Worm (Caenorhabditis elegans) whole organism, mixed stage, embryonic: ENCODE data around the gene D1022.5.

Source experiments
- M03D4.4 ChIP-seq: sonication (generic microtip); optimal IDR thresholded peaks from 2 replicates; lab custom pipeline; 2017; ENCODE audit warnings: mild to moderate bottlenecking, missing genetic modification characterization, missing compliant biosample characterization
- bed-3 ChIP-seq: fragments of 200-800 bp; sonication (Bioruptor generic); optimal IDR thresholded peaks from 3 replicates; lab custom pipeline; 2018; ENCODE audit warnings: mild to moderate bottlenecking, missing genetic modification characterization, moderate library complexity, missing compliant biosample characterization
- blmp-1 ChIP-seq: fragments of 150-350 bp; optimal IDR thresholded peaks from 2 replicates; lab custom pipeline; 2014; ENCODE audit warnings: missing biosample characterization, missing genetic modification characterization
- ceh-39 ChIP-seq: fragments of 150-350 bp; optimal IDR thresholded peaks from 2 replicates; lab custom pipeline; 2014; ENCODE audit warnings: missing biosample characterization, missing genetic modification characterization
- ceh-43 ChIP-seq: fragments of 200-800 bp; sonication (Bioruptor generic); optimal IDR thresholded peaks from 2 replicates; lab custom pipeline; 2018; ENCODE audit warnings: mild to moderate bottlenecking, missing genetic modification characterization, moderate library complexity, missing compliant biosample characterization
- ceh-83 ChIP-seq: fragments of 200-800 bp; sonication (Bioruptor generic); optimal IDR thresholded peaks from 2 replicates; lab custom pipeline; 2018; ENCODE audit warnings: mild to moderate bottlenecking, missing genetic modification characterization, missing compliant biosample characterization
- ces-1 ChIP-seq: fragments of 150-350 bp; optimal IDR thresholded peaks from 2 replicates; lab custom pipeline; 2014; ENCODE audit warnings: missing biosample characterization, missing genetic modification reagents, missing genetic modification characterization
- cnd-1 ChIP-seq: fragments of 200-800 bp; sonication (Bioruptor generic); optimal IDR thresholded peaks from 2 replicates; lab custom pipeline; 2018; ENCODE audit warnings: mild to moderate bottlenecking, missing genetic modification characterization, missing compliant biosample characterization
- drap-1 ChIP-seq: fragments of 200-800 bp; sonication (Bioruptor generic); optimal IDR thresholded peaks from 3 replicates; lab custom pipeline; 2018; ENCODE audit warnings: mild to moderate bottlenecking, missing genetic modification characterization, missing compliant biosample characterization
- elt-1 ChIP-seq: sonication (generic microtip); optimal IDR thresholded peaks from 2 replicates; lab custom pipeline; 2017; ENCODE audit warnings: missing genetic modification characterization, mild to moderate bottlenecking, missing compliant biosample characterization, antibody characterized with exemption, moderate library complexity, borderline replicate concordance; ENCODE audit not compliant: insufficient read depth
- elt-3 ChIP-seq: fragments of 150-350 bp; optimal IDR thresholded peaks from 2 replicates; lab custom pipeline; 2014; ENCODE audit warnings: missing biosample characterization, missing genetic modification characterization
- flh-1 ChIP-seq: fragments of 200-800 bp; sonication (Bioruptor generic); optimal IDR thresholded peaks from 2 replicates; lab custom pipeline; 2018; ENCODE audit warnings: mild to moderate bottlenecking, missing genetic modification characterization, moderate library complexity, missing compliant biosample characterization
- ham-2 ChIP-seq: fragments of 200-800 bp; sonication (Bioruptor generic); optimal IDR thresholded peaks from 2 replicates; lab custom pipeline; 2018; ENCODE audit warnings: mild to moderate bottlenecking, missing genetic modification characterization, missing compliant biosample characterization
- hlh-1 ChIP-seq: fragments of 150-350 bp; optimal IDR thresholded peaks from 2 replicates; lab custom pipeline; 2014; ENCODE audit warnings: missing biosample characterization, missing genetic modification reagents, missing genetic modification characterization
- lin-13 ChIP-seq: fragments of 150-350 bp; optimal IDR thresholded peaks from 2 replicates; lab custom pipeline; 2014; ENCODE audit warnings: missing biosample characterization, missing genetic modification characterization
- lsy-2 ChIP-seq: fragments of 150-350 bp; optimal IDR thresholded peaks from 2 replicates; lab custom pipeline; 2014; ENCODE audit warnings: missing biosample characterization, missing genetic modification characterization
- mab-5 ChIP-seq: fragments of 150-350 bp; optimal IDR thresholded peaks from 2 replicates; lab custom pipeline; 2014; ENCODE audit warnings: missing biosample characterization, missing genetic modification characterization
- mep-1 ChIP-seq: fragments of 150-350 bp; optimal IDR thresholded peaks from 2 replicates; lab custom pipeline; 2017; ENCODE audit warnings: missing biosample characterization, missing genetic modification reagents, missing genetic modification characterization, inconsistent platforms
- mls-2 ChIP-seq: sonication (generic microtip); optimal IDR thresholded peaks from 2 replicates; lab custom pipeline; 2016; ENCODE audit warnings: mild to moderate bottlenecking, missing genetic modification characterization, moderate library complexity, missing compliant biosample characterization
- nhr-2 ChIP-seq: fragments of 150-350 bp; optimal IDR thresholded peaks from 2 replicates; lab custom pipeline; 2014; ENCODE audit warnings: missing biosample characterization, missing genetic modification characterization
- nhr-28 ChIP-seq: fragments of 150-350 bp; optimal IDR thresholded peaks from 2 replicates; lab custom pipeline; 2014; ENCODE audit warnings: missing biosample characterization, missing genetic modification characterization
- nhr-76 ChIP-seq: sonication (generic microtip); optimal IDR thresholded peaks from 2 replicates; lab custom pipeline; 2017; ENCODE audit warnings: missing biosample characterization, missing genetic modification characterization
- pha-4 ChIP-seq: fragments of 150-350 bp; optimal IDR thresholded peaks from 2 replicates; lab custom pipeline; 2018; ENCODE audit warnings: missing biosample characterization, missing genetic modification reagents, missing genetic modification characterization
- sem-2 ChIP-seq: fragments of 200-800 bp; sonication (Bioruptor generic); optimal IDR thresholded peaks from 2 replicates; lab custom pipeline; 2018; ENCODE audit warnings: mild to moderate bottlenecking, missing genetic modification characterization, missing compliant biosample characterization
- sptf-1 ChIP-seq: sonication (generic microtip); optimal IDR thresholded peaks from 2 replicates; lab custom pipeline; 2017; ENCODE audit warnings: mild to moderate bottlenecking, missing genetic modification characterization, moderate library complexity, missing compliant biosample characterization
- tbx-8 ChIP-seq: fragments of 200-800 bp; sonication (Bioruptor generic); optimal IDR thresholded peaks from 2 replicates; lab custom pipeline; 2018; ENCODE audit warnings: mild to moderate bottlenecking, missing genetic modification characterization, moderate library complexity, missing compliant biosample characterization
- unc-120 ChIP-seq: sonication (generic microtip); optimal IDR thresholded peaks from 2 replicates; lab custom pipeline; 2017; ENCODE audit warnings: missing genetic modification characterization, missing compliant biosample characterization; ENCODE audit not compliant: poor library complexity, severe bottlenecking
- unc-39 ChIP-seq: fragments of 150-350 bp; optimal IDR thresholded peaks from 2 replicates; lab custom pipeline; 2014; ENCODE audit warnings: missing biosample characterization, missing genetic modification characterization
- unc-62 ChIP-seq: fragments of 150-350 bp; optimal IDR thresholded peaks from 2 replicates; lab custom pipeline; 2014; ENCODE audit warnings: missing biosample characterization, missing genetic modification reagents, missing genetic modification characterization
- zip-8 ChIP-seq: fragments of 150-350 bp; optimal IDR thresholded peaks from 2 replicates; lab custom pipeline; 2014; ENCODE audit warnings: missing biosample characterization, missing genetic modification characterization
- ztf-11 ChIP-seq: fragments of 150-350 bp; optimal IDR thresholded peaks from 2 replicates; lab custom pipeline; 2014; ENCODE audit warnings: missing biosample characterization, missing genetic modification characterization

The D1022.5 gene

ce11 chrII:7420796-7421386, 37.7 kb downstream of the D1022.5 start:
- TF ChIP-seq M03D4.4 (no peak), cnd-1 (tag; lab: Kevin White, UChicago) (no peak), zip-8 (tag; lab: Kevin White, UChicago) (no peak), ceh-43 (GFP tag; lab: Kevin White, UChicago) (no peak), nhr-76 (no peak), lsy-2 (tag; lab: Kevin White, UChicago) (no peak), mab-5 (tag; lab: Kevin White, UChicago) (no peak), unc-39 (no peak), flh-1 (GFP tag; lab: Kevin White, UChicago) (no peak), bed-3 (GFP tag; lab: Kevin White, UChicago) (no peak), tbx-8 (GFP tag; lab: Kevin White, UChicago) (no peak), nhr-28 (tag; lab: Kevin White, UChicago) (no peak), drap-1 (GFP tag; lab: Kevin White, UChicago) (no peak), sptf-1 (tag; lab: Kevin White, UChicago) (no peak), ztf-11 (no peak)

DNA sequence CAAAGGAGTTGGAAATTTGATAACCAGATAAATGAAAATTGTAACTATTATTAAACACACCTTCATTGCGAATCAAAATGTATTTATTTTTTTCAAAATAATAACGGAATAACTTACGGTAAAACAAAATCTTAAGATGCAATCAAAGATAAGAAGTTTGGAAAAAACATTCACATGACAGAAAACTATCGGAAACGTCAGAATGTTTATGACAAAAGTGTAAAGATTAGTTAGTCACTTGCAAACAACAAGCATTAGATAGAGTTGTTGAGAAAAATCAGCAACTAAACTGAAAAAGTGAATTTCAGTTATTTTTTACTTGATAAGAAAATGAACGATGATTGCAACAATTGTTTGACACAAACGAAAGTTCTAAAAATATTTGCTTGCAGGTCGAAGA, 38.4 kb downstream of the D1022.5 start:
- TF ChIP-seq ceh-39 (tag; lab: Kevin White, UChicago), result no peak
- no peak for TF ChIP-seq lin-13 (tag; lab: Kevin White, UChicago)
- TF ChIP-seq nhr-28 (tag; lab: Kevin White, UChicago), result no peak
- TF ChIP-seq hlh-1 (tag; lab: Kevin White, UChicago), result no peak
- no peak for TF ChIP-seq blmp-1
- no peak for TF ChIP-seq ztf-11
- no peak for TF ChIP-seq M03D4.4
- no peak for TF ChIP-seq lsy-2 (tag; lab: Kevin White, UChicago)
- TF ChIP-seq, all 35 proteins: peak for 0

ce11 chrII:7419563-7419962, 39.0 kb downstream of the D1022.5 start:
- TF ChIP-seq elt-3, result no peak
- TF ChIP-seq ceh-43 (GFP tag; lab: Kevin White, UChicago), result no peak
- no peak for TF ChIP-seq tbx-8 (GFP tag; lab: Kevin White, UChicago)
- no peak for TF ChIP-seq zip-8 (tag; lab: Kevin White, UChicago)
- TF ChIP-seq lin-13 (tag; lab: Kevin White, UChicago), result no peak
- no peak for TF ChIP-seq elt-1 (tag; lab: Kevin White, UChicago)
- TF ChIP-seq nhr-2 (tag; lab: Kevin White, UChicago), result no peak
- TF ChIP-seq mab-5 (tag; lab: Kevin White, UChicago), result no peak
- TF ChIP-seq, all 35 proteins: peak for 0

- no peak for TF ChIP-seq tbx-8 (GFP tag; lab: Kevin White, UChicago)
- TF ChIP-seq nhr-76, result no peak
- TF ChIP-seq pha-4 (tag; lab: Kevin White, UChicago), result no peak
- TF ChIP-seq sem-2, result no peak
- no peak for TF ChIP-seq bed-3 (GFP tag; lab: Kevin White, UChicago)
- TF ChIP-seq unc-120 (tag; lab: Kevin White, UChicago), result no peak
- TF ChIP-seq ceh-39 (tag; lab: Kevin White, UChicago), result no peak
- no peak for TF ChIP-seq unc-62 (GFP tag; lab: Kevin White, UChicago)
- TF ChIP-seq mab-5 (tag; lab: Kevin White, UChicago), result no peak
- TF ChIP-seq M03D4.4, result no peak
- no peak for TF ChIP-seq lsy-2 (tag; lab: Kevin White, UChicago)
- no peak for TF ChIP-seq ztf-11
- TF ChIP-seq mep-1, result no peak
- TF ChIP-seq, all 35 proteins: peak for 0
Measured at ce11 chrII:7413764-7414163, 44.8 kb downstream of the D1022.5 start.

DNA sequence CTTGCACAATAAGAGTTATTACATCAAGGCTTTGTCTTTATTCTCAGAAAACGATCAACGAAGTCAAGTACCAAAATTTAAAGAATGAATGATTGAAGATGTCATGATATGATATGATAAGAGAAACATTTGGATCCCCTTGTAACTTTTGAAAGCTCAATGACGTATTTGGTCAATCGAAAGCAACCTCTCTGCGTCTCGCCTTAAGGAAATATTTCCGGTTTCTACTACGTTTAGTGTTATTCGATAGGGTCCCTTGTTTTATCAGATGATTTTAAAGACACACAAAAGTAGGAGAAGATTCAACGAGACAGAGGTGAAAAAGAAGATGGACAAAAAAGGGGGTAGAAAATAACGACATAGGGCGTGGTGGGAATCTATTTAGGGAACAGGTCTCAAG, 45.3 kb downstream of the D1022.5 start:
- TF ChIP-seq unc-39 (no peak), elt-1 (tag; lab: Kevin White, UChicago) (no peak), nhr-2 (tag; lab: Kevin White, UChicago) (no peak), ces-1 (GFP tag; lab: Kevin White, UChicago) (no peak), drap-1 (GFP tag; lab: Kevin White, UChicago) (no peak), hlh-1 (tag; lab: Kevin White, UChicago) (no peak), lsy-2 (tag; lab: Kevin White, UChicago) (no peak), mls-2 (tag; lab: Kevin White, UChicago) (no peak), ceh-43 (GFP tag; lab: Kevin White, UChicago) (no peak), sptf-1 (tag; lab: Kevin White, UChicago) (no peak), ceh-83 (GFP tag; lab: Kevin White, UChicago) (no peak), flh-1 (GFP tag; lab: Kevin White, UChicago) (no peak), M03D4.4 (no peak), lin-13 (tag; lab: Kevin White, UChicago) (no peak), nhr-28 (tag; lab: Kevin White, UChicago) (no peak), ztf-11 (no peak), ceh-39 (tag; lab: Kevin White, UChicago) (no peak), ham-2 (GFP tag; lab: Kevin White, UChicago) (no peak), mep-1 (no peak)
